Worm (Caenorhabditis elegans): ENCODE results near the gene nspe-2.

ce11 chrII:12661930-12662329, 42.7 kb upstream of the nspe-2 start:
- TF ChIP-seq ztf-4 (tag; optimal IDR thresholded peaks at IDR 0.05) = no peak
- TF ChIP-seq fos-1 (tag; optimal IDR thresholded peaks at IDR 0.05) = no peak
- TF ChIP-seq unc-39 (tag; optimal IDR thresholded peaks at IDR 0.05) = no peak
- no peak for TF ChIP-seq sma-9 (GFP tag; optimal IDR thresholded peaks at IDR 0.05)
- TF ChIP-seq sma-9 (tag; optimal IDR thresholded peaks at IDR 0.05) = no peak
- no peak for TF ChIP-seq egl-27 (tag; optimal IDR thresholded peaks at IDR 0.05)
- TF ChIP-seq nhr-23 (tag; optimal IDR thresholded peaks at IDR 0.05) = no peak

All from whole organism, L2 larva.